Fruit fly (Drosophila melanogaster) whole organism, adult: ENCODE results near the gene CG43954.

Experiments
- CG11617 ChIP-seq: fragments of 200-800 bp; sonication (Bioruptor generic); optimal IDR thresholded peaks from 2 replicates; lab custom pipeline; 2017; ENCODE audit warnings: mild to moderate bottlenecking, missing biosample characterization, missing genetic modification reagents, missing genetic modification characterization
- CG12768 ChIP-seq: fragments of 200-800 bp; sonication (Bioruptor generic); optimal IDR thresholded peaks from 2 replicates; lab custom pipeline; 2017; ENCODE audit warnings: missing biosample characterization, missing genetic modification characterization, mild to moderate bottlenecking, moderate library complexity, missing genetic modification reagents
- CG14711 ChIP-seq: fragments of 200-800 bp; sonication (Bioruptor generic); optimal IDR thresholded peaks from 2 replicates; lab custom pipeline; 2018; ENCODE audit warnings: missing biosample characterization, mild to moderate bottlenecking, missing genetic modification characterization, moderate library complexity
- CG1620 ChIP-seq: fragments of 200-800 bp; sonication (Bioruptor generic); optimal IDR thresholded peaks from 2 replicates; lab custom pipeline; 2016; ENCODE audit warnings: missing biosample characterization, missing genetic modification characterization
- CG33017 ChIP-seq: fragments of 200-800 bp; sonication (Bioruptor generic); optimal IDR thresholded peaks from 2 replicates; lab custom pipeline; 2018; ENCODE audit warnings: missing biosample characterization, mild to moderate bottlenecking, missing genetic modification characterization, moderate library complexity
- CG5204 ChIP-seq: fragments of 200-800 bp; sonication (Bioruptor generic); optimal IDR thresholded peaks from 2 replicates; lab custom pipeline; 2016; ENCODE audit warnings: missing biosample characterization, missing genetic modification characterization
- CG7045 ChIP-seq: fragments of 200-800 bp; sonication (Bioruptor generic); optimal IDR thresholded peaks from 2 replicates; lab custom pipeline; 2017; ENCODE audit warnings: missing biosample characterization, mild to moderate bottlenecking, missing genetic modification characterization
- CG7101 ChIP-seq: fragments of 200-800 bp; sonication (Bioruptor generic); optimal IDR thresholded peaks from 2 replicates; lab custom pipeline; 2018; ENCODE audit warnings: missing biosample characterization, mild to moderate bottlenecking, missing genetic modification characterization, moderate library complexity
- Clk ChIP-seq: fragments of 200-800 bp; sonication (Bioruptor generic); optimal IDR thresholded peaks from 2 replicates; lab custom pipeline; 2017; ENCODE audit warnings: missing biosample characterization, missing genetic modification characterization
- Crg-1 ChIP-seq: fragments of 200-800 bp; sonication (Bioruptor generic); optimal IDR thresholded peaks from 2 replicates; lab custom pipeline; 2016; ENCODE audit warnings: missing biosample characterization, missing genetic modification characterization
- Hr96 ChIP-seq: fragments of 200-800 bp; sonication (Bioruptor generic); optimal IDR thresholded peaks from 2 replicates; lab custom pipeline; 2016; ENCODE audit warnings: missing biosample characterization, missing genetic modification characterization
- Mnt ChIP-seq: fragments of 200-800 bp; sonication (Bioruptor generic); optimal IDR thresholded peaks from 2 replicates; lab custom pipeline; 2016; ENCODE audit warnings: missing biosample characterization, mild to moderate bottlenecking, missing genetic modification characterization
- bab1 ChIP-seq: fragments of 200-800 bp; sonication (Bioruptor generic); optimal IDR thresholded peaks from 3 replicates; lab custom pipeline; 2019; ENCODE audit warnings: missing biosample characterization, mild to moderate bottlenecking, missing genetic modification characterization, moderate library complexity
- cic ChIP-seq: fragments of 200-800 bp; sonication (Bioruptor generic); optimal IDR thresholded peaks from 2 replicates; lab custom pipeline; 2017; ENCODE audit warnings: missing biosample characterization, mild to moderate bottlenecking, missing genetic modification characterization, moderate library complexity
- cnc ChIP-seq, 2 experiments: fragments of >200 bp; optimal IDR thresholded peaks; 2 replicates each; lab custom pipeline; 2017
- kay ChIP-seq: fragments of 200-800 bp; sonication (Bioruptor generic); peaks from one replicate; lab custom pipeline; 2016; ENCODE audit warnings: missing biosample characterization, missing genetic modification characterization, borderline replicate concordance
- ovo ChIP-seq: fragments of 200-800 bp; sonication (Bioruptor generic); optimal IDR thresholded peaks from 2 replicates; lab custom pipeline; 2016; ENCODE audit warnings: missing biosample characterization, missing genetic modification characterization
- pad ChIP-seq: fragments of 200-800 bp; sonication (Bioruptor generic); optimal IDR thresholded peaks from 3 replicates; lab custom pipeline; 2017; ENCODE audit warnings: missing biosample characterization, missing genetic modification characterization, mild to moderate bottlenecking, moderate library complexity, missing genetic modification reagents
- tj ChIP-seq: fragments of 200-800 bp; sonication (Bioruptor generic); optimal IDR thresholded peaks from 3 replicates; lab custom pipeline; 2017; ENCODE audit warnings: missing biosample characterization, mild to moderate bottlenecking, missing genetic modification characterization, moderate library complexity
- toe ChIP-seq: fragments of 200-800 bp; sonication (Bioruptor generic); optimal IDR thresholded peaks from 2 replicates; lab custom pipeline; 2016; ENCODE audit warnings: missing biosample characterization, missing genetic modification characterization

CG43954 gene

dm6 chr3L:16664146-16664722, 47.2 kb downstream of the CG43954 start:
- no peak for TF ChIP-seq cic

dm6 chr3L:16661167-16662109, 50.0 kb downstream of the CG43954 start, which contains the start of gene Baldspot:
TSS of gene Baldspot (minus strand) at chr3L:16661615.
- peak; percentile 73 for TF ChIP-seq CG12768 (GFP tag; lab: Kevin White, UChicago)
- TF ChIP-seq toe (GFP tag; lab: Kevin White, UChicago): peak; percentile 36
- peak; percentile 85 for TF ChIP-seq cic
- TF ChIP-seq cnc (optimal IDR thresholded peaks at IDR 0.05; lab: Kevin White, UChicago): no peak
- peak; percentile 54 for TF ChIP-seq CG1620
- peak; percentile 91 for TF ChIP-seq pad (GFP tag; lab: Kevin White, UChicago)
- peak; percentile 60 for TF ChIP-seq CG33017 (tag; lab: Kevin White, UChicago)
- peak; percentile 37 for TF ChIP-seq Clk
- TF ChIP-seq Crg-1 (GFP tag; lab: Kevin White, UChicago): peak; percentile 33
- TF ChIP-seq tj (GFP tag; lab: Kevin White, UChicago): no peak
- peak; percentile 50 for TF ChIP-seq ovo (GFP tag; lab: Kevin White, UChicago)
- peak; percentile 50 for TF ChIP-seq CG5204 (GFP tag; lab: Kevin White, UChicago)
- no peak for TF ChIP-seq kay
- peak; percentile 63 for TF ChIP-seq CG7101 (tag; lab: Kevin White, UChicago)
- TF ChIP-seq CG7045: peak; percentile 73
- no peak for TF ChIP-seq CG11617 (GFP tag; lab: Kevin White, UChicago)
- peak; percentile 71 for TF ChIP-seq CG14711 (tag; lab: Kevin White, UChicago)
- peak; percentile 85 for TF ChIP-seq Mnt (GFP tag; lab: Kevin White, UChicago)
- TF ChIP-seq bab1 (GFP tag; lab: Kevin White, UChicago): peak; percentile 31
- TF ChIP-seq Hr96: peak; percentile 81

DNA sequence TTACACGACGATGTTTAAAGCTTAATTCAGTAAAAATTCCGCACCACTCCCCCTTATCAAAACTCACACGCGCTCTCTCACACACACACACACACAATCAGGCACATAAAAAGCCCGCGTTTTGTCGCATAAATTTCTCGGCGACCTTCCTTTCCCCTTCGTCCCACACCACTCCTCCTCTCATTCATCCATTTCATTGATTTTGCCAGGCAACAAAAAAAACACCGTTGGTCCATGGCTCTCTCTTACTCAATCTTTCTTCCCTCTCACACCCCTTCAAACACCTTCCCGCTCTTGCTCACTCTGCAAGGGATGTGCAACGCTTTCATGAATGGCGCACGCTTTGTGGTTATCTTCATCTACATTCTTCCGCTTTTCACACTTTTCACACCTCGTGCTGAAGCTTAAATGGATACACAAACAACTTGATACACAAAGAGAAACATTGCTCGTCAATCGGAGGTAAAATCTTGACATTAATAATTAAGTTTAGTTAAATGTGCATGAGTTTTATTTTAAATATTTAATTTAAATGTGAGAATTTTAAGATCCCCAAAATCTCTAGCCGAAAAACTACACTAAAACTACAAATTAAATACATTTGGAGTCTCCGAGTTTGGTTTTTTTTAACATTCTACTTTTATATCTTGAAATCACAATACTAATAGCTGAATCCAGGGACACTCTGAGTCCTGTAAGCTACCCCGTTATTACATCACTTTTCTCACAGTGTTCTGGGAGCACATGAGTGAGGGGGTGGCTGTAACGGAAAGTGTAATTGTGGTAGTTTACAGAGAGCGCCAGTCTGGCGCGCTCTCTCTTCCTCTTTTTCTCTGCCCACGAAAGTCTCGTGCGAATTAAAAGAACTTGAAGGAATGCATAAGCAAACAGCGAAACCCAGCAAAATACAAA, 51.3 kb downstream of the CG43954 start:
- TF ChIP-seq CG7045: peak; percentile 97
- TF ChIP-seq Mnt (GFP tag; lab: Kevin White, UChicago): peak; percentile 72
- TF ChIP-seq cic: peak; percentile 79
- peak; percentile 69 for TF ChIP-seq bab1 (GFP tag; lab: Kevin White, UChicago)
- peak; percentile 89 for TF ChIP-seq toe (GFP tag; lab: Kevin White, UChicago)
- peak; percentile 80 for TF ChIP-seq Hr96
- TF ChIP-seq Clk: peak; percentile 89
- TF ChIP-seq CG33017 (tag; lab: Kevin White, UChicago): peak; percentile 90
- peak; percentile 87 for TF ChIP-seq CG14711 (tag; lab: Kevin White, UChicago)
- TF ChIP-seq CG7101 (tag; lab: Kevin White, UChicago): peak; percentile 92
- TF ChIP-seq Crg-1 (GFP tag; lab: Kevin White, UChicago): peak; percentile 73
- TF ChIP-seq kay: peak; percentile 70
- TF ChIP-seq CG5204 (GFP tag; lab: Kevin White, UChicago): peak; percentile 88
- TF ChIP-seq pad (GFP tag; lab: Kevin White, UChicago): peak; percentile 94
- TF ChIP-seq ovo (GFP tag; lab: Kevin White, UChicago): peak; percentile 91
- peak; percentile 95 for TF ChIP-seq CG12768 (GFP tag; lab: Kevin White, UChicago)
- TF ChIP-seq CG11617 (GFP tag; lab: Kevin White, UChicago): peak; percentile 95
- peak; percentile 70 for TF ChIP-seq CG1620
- no peak for TF ChIP-seq cnc (optimal IDR thresholded peaks at IDR 0.05; lab: Kevin White, UChicago)
- TF ChIP-seq tj (GFP tag; lab: Kevin White, UChicago): peak; percentile 68

DNA sequence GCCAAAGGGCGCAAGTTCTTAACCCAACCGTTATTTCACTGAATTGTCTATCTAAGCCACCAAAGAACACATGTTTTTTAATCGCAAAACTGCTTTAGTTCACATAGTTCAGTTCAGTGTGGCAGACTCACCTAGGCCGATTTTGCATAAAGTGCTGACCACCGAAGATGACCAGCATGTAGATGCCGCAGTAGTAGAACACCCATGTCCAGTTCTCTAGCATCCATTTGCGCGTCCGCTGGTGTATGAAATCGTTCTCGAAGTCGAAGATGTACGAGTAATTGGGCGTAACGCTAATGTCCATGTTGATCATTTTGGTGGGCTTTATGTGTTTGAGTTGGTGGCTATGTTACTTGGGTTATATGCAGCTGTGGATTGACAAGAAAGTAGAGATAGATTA, 52.4 kb downstream of the CG43954 start:
- TF ChIP-seq Crg-1 (GFP tag; lab: Kevin White, UChicago) (no peak), CG12768 (GFP tag; lab: Kevin White, UChicago) (no peak), ovo (GFP tag; lab: Kevin White, UChicago) (no peak), CG7101 (tag; lab: Kevin White, UChicago) (no peak), tj (GFP tag; lab: Kevin White, UChicago) (no peak), kay (no peak), CG11617 (GFP tag; lab: Kevin White, UChicago) (no peak), cic (no peak), bab1 (GFP tag; lab: Kevin White, UChicago) (no peak), pad (GFP tag; lab: Kevin White, UChicago) (no peak), Hr96 (no peak), CG1620 (no peak), CG7045 (no peak), Clk (no peak), CG33017 (tag; lab: Kevin White, UChicago) (no peak), cnc (optimal IDR thresholded peaks at IDR 0.05; lab: Kevin White, UChicago) (no peak), Mnt (GFP tag; lab: Kevin White, UChicago) (no peak)

DNA sequence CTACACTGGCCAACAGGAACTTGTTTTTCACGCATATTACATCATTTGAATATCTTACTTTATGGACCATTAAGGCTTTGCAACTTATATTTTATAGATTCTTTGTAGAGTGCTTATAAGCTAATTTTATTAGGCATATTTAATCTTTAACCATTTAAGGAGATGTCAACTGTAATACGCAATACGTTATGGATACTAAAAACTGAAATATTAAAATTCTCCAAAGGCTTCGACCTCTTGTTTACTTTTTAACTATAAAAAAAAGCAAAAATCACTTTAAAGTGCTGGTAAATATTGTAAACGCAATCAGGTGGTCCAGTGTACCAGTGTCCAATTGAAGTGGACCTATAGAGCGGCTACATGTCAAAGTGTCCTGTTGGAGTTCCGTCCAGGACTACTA, 54.5 kb downstream of the CG43954 start:
- TF ChIP-seq Mnt (GFP tag; lab: Kevin White, UChicago) (no peak), bab1 (GFP tag; lab: Kevin White, UChicago) (no peak), tj (GFP tag; lab: Kevin White, UChicago) (no peak), cnc (optimal IDR thresholded peaks at IDR 0.05; lab: Kevin White, UChicago) (no peak), pad (GFP tag; lab: Kevin White, UChicago) (no peak), Hr96 (no peak), ovo (GFP tag; lab: Kevin White, UChicago) (no peak), Clk (no peak), kay (no peak), CG33017 (tag; lab: Kevin White, UChicago) (no peak), toe (GFP tag; lab: Kevin White, UChicago) (no peak)
